Fruit fly (Drosophila melanogaster) whole organism, embryonic: ENCODE measurements around the gene CG13385.

ENCODE experiments used
- Ada2b ChIP-seq: fragments of 200-800 bp; sonication (Bioruptor generic); IDR thresholded peaks from 2 replicates; pipeline ENCODE4 v1.3.6; 2022; ENCODE audit warnings: missing biosample characterization, missing genetic modification characterization
- Adf1 ChIP-seq: fragments of 200-800 bp; sonication (Bioruptor generic); IDR thresholded peaks from 2 replicates; pipeline ENCODE4 v1.3.6; 2022; ENCODE audit warnings: missing biosample characterization, missing genetic modification characterization
- Aef1 ChIP-seq: fragments of 200-800 bp; sonication (Bioruptor generic); IDR thresholded peaks from 3 replicates; pipeline ENCODE4 v1.3.6; 2022; ENCODE audit warnings: missing biosample characterization, missing genetic modification characterization
- Asciz ChIP-seq: fragments of 200-800 bp; sonication (Bioruptor generic); optimal IDR thresholded peaks from 2 replicates; lab custom pipeline; 2017; ENCODE audit warnings: missing biosample characterization, mild to moderate bottlenecking, missing genetic modification characterization, missing genetic modification reagents
- Bteb2 ChIP-seq: fragments of 200-800 bp; sonication (Bioruptor generic); optimal IDR thresholded peaks from 2 replicates; lab custom pipeline; 2016; ENCODE audit warnings: missing biosample characterization, missing genetic modification characterization
- CG10979 ChIP-seq: fragments of 200-800 bp; sonication (Bioruptor generic); optimal IDR thresholded peaks from 2 replicates; lab custom pipeline; 2018; ENCODE audit warnings: missing biosample characterization, mild to moderate bottlenecking, missing genetic modification characterization, moderate library complexity
- CG11093 ChIP-seq: fragments of 200-800 bp; sonication (Bioruptor generic); IDR thresholded peaks from 3 replicates; pipeline ENCODE4 v1.3.6; 2022; ENCODE audit warnings: missing biosample characterization, missing genetic modification characterization
- CG11247 ChIP-seq: fragments of 200-800 bp; sonication (Bioruptor generic); IDR thresholded peaks from 2 replicates; pipeline ENCODE4 v1.3.6; 2022; ENCODE audit warnings: missing biosample characterization, missing genetic modification characterization
- CG11695 ChIP-seq: fragments of 200-800 bp; sonication (Bioruptor generic); IDR thresholded peaks from 3 replicates; pipeline ENCODE4 v1.3.6; 2022; ENCODE audit warnings: missing biosample characterization, missing genetic modification characterization
- CG14710 ChIP-seq: fragments of 200-800 bp; sonication (Bioruptor generic); optimal IDR thresholded peaks from 3 replicates; lab custom pipeline; 2019; ENCODE audit warnings: missing biosample characterization, mild to moderate bottlenecking, missing genetic modification characterization, moderate library complexity
- CG1603 ChIP-seq: fragments of 200-800 bp; sonication (Bioruptor generic); optimal IDR thresholded peaks from 2 replicates; lab custom pipeline; 2019; ENCODE audit warnings: missing biosample characterization, mild to moderate bottlenecking, missing genetic modification characterization, moderate library complexity
- CG17802 ChIP-seq: fragments of 200-800 bp; sonication (Bioruptor generic); optimal IDR thresholded peaks from 2 replicates; lab custom pipeline; 2018; ENCODE audit warnings: missing biosample characterization, mild to moderate bottlenecking, missing genetic modification characterization, moderate library complexity
- CG2120 ChIP-seq: fragments of 200-800 bp; sonication (Bioruptor generic); optimal IDR thresholded peaks from 3 replicates; lab custom pipeline; 2016; ENCODE audit warnings: missing biosample characterization, missing genetic modification characterization
- CG31441 ChIP-seq: fragments of 200-800 bp; sonication (Bioruptor generic); IDR thresholded peaks from 2 replicates; pipeline ENCODE4 v1.3.6; 2022; ENCODE audit warnings: missing biosample characterization, missing genetic modification characterization
- CG3163 ChIP-seq: fragments of 200-800 bp; sonication (Bioruptor generic); optimal IDR thresholded peaks from 3 replicates; lab custom pipeline; 2016; ENCODE audit warnings: missing biosample characterization, missing genetic modification characterization
- CG3407 ChIP-seq: fragments of 200-800 bp; sonication (Bioruptor generic); optimal IDR thresholded peaks from 2 replicates; lab custom pipeline; 2018; ENCODE audit warnings: missing biosample characterization, mild to moderate bottlenecking, missing genetic modification characterization
- CG4328 ChIP-seq: fragments of 200-800 bp; sonication (Bioruptor generic); optimal IDR thresholded peaks from 3 replicates; lab custom pipeline; 2017; ENCODE audit warnings: missing biosample characterization, missing genetic modification reagents, missing genetic modification characterization
- CG6175 ChIP-seq: fragments of 200-800 bp; sonication (Bioruptor generic); IDR thresholded peaks from 3 replicates; pipeline ENCODE4 v1.3.6; 2022; ENCODE audit warnings: missing biosample characterization, missing genetic modification characterization
- CG7786 ChIP-seq: fragments of 200-800 bp; sonication (Bioruptor generic); optimal IDR thresholded peaks from 2 replicates; lab custom pipeline; 2016; ENCODE audit warnings: missing biosample characterization, missing genetic modification characterization
- CG7928 ChIP-seq: fragments of 200-800 bp; sonication (Bioruptor generic); optimal IDR thresholded peaks from 2 replicates; lab custom pipeline; 2017; ENCODE audit warnings: missing biosample characterization, mild to moderate bottlenecking, missing genetic modification characterization
- CG8924 ChIP-seq: fragments of 200-800 bp; optimal IDR thresholded peaks from 3 replicates; lab custom pipeline; 2019; ENCODE audit warnings: missing biosample characterization, mild to moderate bottlenecking, missing genetic modification characterization, moderate library complexity
- CG9215 ChIP-seq: fragments of 200-800 bp; sonication (Bioruptor generic); IDR thresholded peaks from 2 replicates; pipeline ENCODE4 v1.3.6; 2022; ENCODE audit warnings: missing biosample characterization, missing genetic modification characterization
- CG9727 ChIP-seq: fragments of 200-800 bp; sonication (Bioruptor generic); optimal IDR thresholded peaks from 3 replicates; lab custom pipeline; 2017; ENCODE audit warnings: missing biosample characterization, mild to moderate bottlenecking, missing genetic modification characterization
- CG9932 ChIP-seq: fragments of 200-800 bp; sonication (Bioruptor generic); IDR thresholded peaks from 2 replicates; pipeline ENCODE4 v1.3.6; 2022; ENCODE audit warnings: missing biosample characterization, missing genetic modification characterization
- Camta ChIP-seq: fragments of 200-800 bp; sonication (Bioruptor generic); optimal IDR thresholded peaks from 2 replicates; lab custom pipeline; 2016; ENCODE audit warnings: missing biosample characterization, missing genetic modification characterization
- CoRest ChIP-seq: fragments of 200-800 bp; sonication (Bioruptor generic); optimal IDR thresholded peaks from 3 replicates; lab custom pipeline; 2018; ENCODE audit warnings: missing biosample characterization, mild to moderate bottlenecking, missing genetic modification characterization, moderate library complexity
- D19A ChIP-seq: fragments of 200-800 bp; optimal IDR thresholded peaks from 3 replicates; lab custom pipeline; 2019; ENCODE audit warnings: missing biosample characterization, mild to moderate bottlenecking, missing genetic modification characterization, moderate library complexity
- Dref ChIP-seq: fragments of 200-800 bp; sonication (Bioruptor generic); IDR thresholded peaks from 2 replicates; pipeline ENCODE4 v1.3.6; 2022; ENCODE audit warnings: missing biosample characterization, missing genetic modification characterization
- HLH3B ChIP-seq: fragments of 200-800 bp; sonication (Bioruptor generic); IDR thresholded peaks from 2 replicates; pipeline ENCODE4 v1.3.6; 2022; ENCODE audit warnings: missing biosample characterization, missing genetic modification characterization
- HmgZ ChIP-seq: fragments of 200-800 bp; sonication (Bioruptor generic); optimal IDR thresholded peaks from 2 replicates; lab custom pipeline; 2018; ENCODE audit warnings: missing biosample characterization, mild to moderate bottlenecking, missing genetic modification characterization
- Rfx ChIP-seq: fragments of 200-800 bp; sonication (Bioruptor generic); IDR thresholded peaks from 2 replicates; pipeline ENCODE4 v1.3.6; 2022; ENCODE audit warnings: missing biosample characterization, missing genetic modification characterization
- Side ChIP-seq: fragments of 200-800 bp; sonication (Bioruptor generic); optimal IDR thresholded peaks from 2 replicates; lab custom pipeline; 2016; ENCODE audit warnings: missing biosample characterization, missing genetic modification characterization
- Trl ChIP-seq, 3 experiments: fragments of >200 bp in 2 of 3; fragments of 200-800 bp in 1 of 3; sonication (Bioruptor generic) in 1 of 3; optimal IDR thresholded peaks; 2 replicates in 1 of 3; 3 replicates in 2 of 3; lab custom pipeline; 2016 to 2017; ENCODE audit warnings: missing biosample characterization in 1 of 3, missing genetic modification characterization in 1 of 3
- Vsx1 ChIP-seq: fragments of 200-800 bp; sonication (Bioruptor generic); optimal IDR thresholded peaks from 2 replicates; lab custom pipeline; 2017; ENCODE audit warnings: missing biosample characterization, mild to moderate bottlenecking, missing genetic modification characterization, missing genetic modification reagents
- cas ChIP-seq: fragments of 200-800 bp; sonication (Bioruptor generic); IDR thresholded peaks from 2 replicates; pipeline ENCODE4 v1.3.6; 2022; ENCODE audit warnings: missing biosample characterization, missing genetic modification characterization
- crc ChIP-seq: fragments of 200-800 bp; sonication (Bioruptor generic); optimal IDR thresholded peaks from 2 replicates; lab custom pipeline; 2016; ENCODE audit warnings: missing biosample characterization, missing genetic modification characterization
- da ChIP-seq: fragments of 200-800 bp; sonication (Bioruptor generic); optimal IDR thresholded peaks from 2 replicates; lab custom pipeline; 2016; ENCODE audit warnings: missing biosample characterization, missing genetic modification characterization
- dati ChIP-seq: fragments of 200-800 bp; sonication (Bioruptor generic); IDR thresholded peaks from 2 replicates; pipeline ENCODE4 v1.3.6; 2022; ENCODE audit warnings: missing biosample characterization, missing genetic modification characterization
- klu ChIP-seq: fragments of 200-800 bp; sonication (Bioruptor generic); IDR thresholded peaks from 2 replicates; pipeline ENCODE4 v1.3.6; 2022; ENCODE audit warnings: missing biosample characterization, missing genetic modification characterization
- nom ChIP-seq: fragments of 200-800 bp; sonication (Bioruptor generic); optimal IDR thresholded peaks from 2 replicates; lab custom pipeline; 2017; ENCODE audit warnings: missing biosample characterization, missing genetic modification characterization, mild to moderate bottlenecking, moderate library complexity, missing genetic modification reagents
- org-1 ChIP-seq: fragments of 200-800 bp; sonication (Bioruptor generic); optimal IDR thresholded peaks from 2 replicates; lab custom pipeline; 2017; ENCODE audit warnings: missing biosample characterization, missing genetic modification characterization
- pho ChIP-seq: fragments of 200-800 bp; sonication (Bioruptor generic); optimal IDR thresholded peaks from 2 replicates; lab custom pipeline; 2016; ENCODE audit warnings: missing biosample characterization, missing genetic modification characterization
- phol ChIP-seq: fragments of 200-800 bp; sonication (Bioruptor generic); optimal IDR thresholded peaks from 3 replicates; lab custom pipeline; 2018; ENCODE audit warnings: missing biosample characterization, mild to moderate bottlenecking, missing genetic modification characterization, moderate library complexity
- row ChIP-seq: fragments of 200-800 bp; sonication (Bioruptor generic); IDR thresholded peaks from 3 replicates; pipeline ENCODE4 v1.3.6; 2022; ENCODE audit warnings: missing biosample characterization, missing genetic modification characterization
- salm ChIP-seq: fragments of 200-800 bp; sonication (Bioruptor generic); optimal IDR thresholded peaks from 2 replicates; lab custom pipeline; 2018; ENCODE audit warnings: missing biosample characterization, mild to moderate bottlenecking, missing genetic modification characterization
- sens ChIP-seq: fragments of 200-800 bp; sonication (Bioruptor generic); peaks from one replicate; lab custom pipeline; 2016; ENCODE audit warnings: missing biosample characterization, missing genetic modification characterization
- sqz ChIP-seq: fragments of 200-800 bp; sonication (Bioruptor generic); optimal IDR thresholded peaks from 3 replicates; lab custom pipeline; 2018; ENCODE audit warnings: missing biosample characterization, mild to moderate bottlenecking, missing genetic modification characterization
- tna ChIP-seq: fragments of 200-800 bp; sonication (Bioruptor generic); IDR thresholded peaks from 2 replicates; pipeline ENCODE4 v1.3.6; 2022; ENCODE audit warnings: missing biosample characterization, missing genetic modification characterization; ENCODE audit not compliant: partially characterized antibody
- trh ChIP-seq: fragments of 200-800 bp; sonication (Bioruptor generic); optimal IDR thresholded peaks from 2 replicates; lab custom pipeline; 2016; ENCODE audit warnings: missing biosample characterization, missing genetic modification characterization
- unpg ChIP-seq: fragments of 200-800 bp; sonication (Bioruptor generic); optimal IDR thresholded peaks from 3 replicates; lab custom pipeline; 2018; ENCODE audit warnings: missing biosample characterization, mild to moderate bottlenecking, missing genetic modification characterization, moderate library complexity

The CG13385 gene

dm6 chr2L:8403286-8404270, 7.1 kb downstream of the CG13385 start, which contains the start of gene emb (continued):
- TF ChIP-seq Vsx1 (GFP tag; lab: Kevin White, UChicago) (no peak), CG3163 (GFP tag; lab: Kevin White, UChicago) (peak; percentile 24), CoRest (tag; lab: Kevin White, UChicago) (no peak), Side (GFP tag; lab: Kevin White, UChicago) (no peak), CG1603 (tag; lab: Kevin White, UChicago) (peak; percentile 85), CG7928 (GFP tag; lab: Kevin White, UChicago) (peak; percentile 93), HmgZ (tag; lab: Kevin White, UChicago) (peak; percentile 66), sens (GFP tag; lab: Kevin White, UChicago) (peak; percentile 88), da (GFP tag; lab: Kevin White, UChicago) (no peak), CG6175 (no peak), trh (no peak), Dref (peak; percentile 99), CG8924 (tag; lab: Kevin White, UChicago) (peak; percentile 44), row (GFP tag; lab: Robert Waterston, UW) (peak; percentile 76), CG9215 (GFP tag; lab: Robert Waterston, UW) (peak; percentile 17; the same call in 1 of the 2 replicates), sqz (peak; percentile 67), unpg (no peak), CG11093 (GFP tag; lab: Robert Waterston, UW) (no peak), Aef1 (no peak), CG9727 (GFP tag; lab: Kevin White, UChicago) (peak; percentile 66), tna (GFP tag; lab: Robert Waterston, UW) (peak; percentile 99), CG11247 (GFP tag; lab: Robert Waterston, UW) (peak; percentile 37; the same call in 1 of the 2 replicates), Camta (no peak), crc (GFP tag; lab: Kevin White, UChicago) (no peak), CG31441 (GFP tag; lab: Robert Waterston, UW) (no peak), Asciz (no peak), CG3407 (GFP tag; lab: Kevin White, UChicago) (no peak), CG2120 (GFP tag; lab: Kevin White, UChicago) (peak; percentile 70), CG10979 (tag; lab: Kevin White, UChicago) (peak; percentile 11), klu (GFP tag; lab: Robert Waterston, UW) (no peak), CG7786 (peak; percentile 50), CG11695 (no peak), dati (GFP tag; lab: Robert Waterston, UW) (no peak), salm (no peak), Adf1 (GFP tag; lab: Robert Waterston, UW) (peak; percentile 42; the same call in 1 of the 2 replicates), CG4328 (GFP tag; lab: Kevin White, UChicago) (peak; percentile 40)

- TF ChIP-seq org-1 (GFP tag; lab: Kevin White, UChicago) (no peak), CG17802 (peak; percentile 38), Trl (optimal IDR thresholded peaks at IDR 0.05; lab: Kevin White, UChicago) (peak in 1 of 2 experiments; percentile 52), Trl (GFP tag; optimal IDR thresholded peaks at IDR 0.05; lab: Kevin White, UChicago) (no peak), phol (tag; lab: Kevin White, UChicago) (no peak), Bteb2 (GFP tag; lab: Kevin White, UChicago) (no peak), CG14710 (tag; lab: Kevin White, UChicago) (peak; percentile 10), row (GFP tag; lab: Robert Waterston, UW) (0 out of 3 replicates have a peak, but pooled peaks have one; percentile 10), cas (0 out of 2 replicates have a peak, but pooled peaks have one; percentile 17), D19A (tag; lab: Kevin White, UChicago) (peak; percentile 86), HLH3B (GFP tag; lab: Robert Waterston, UW) (0 out of 2 replicates have a peak, but pooled peaks have one; percentile 14), CG9932 (no peak), pho (GFP tag; lab: Kevin White, UChicago) (no peak), Rfx (GFP tag; lab: Robert Waterston, UW) (0 out of 2 replicates have a peak, but pooled peaks have one; percentile 6), Ada2b (no peak), nom (GFP tag; lab: Kevin White, UChicago) (peak; percentile 43)
These were observed 15.1 kb downstream of the CG13385 start, which contains the start of gene Naglu for dm6 chr2L:8411530-8411929. Gene Naglu (minus strand): TSS chr2L:8411868.
